Worm (Caenorhabditis elegans) whole organism, L3 larva: ENCODE results near the gene dod-19.
A peak's percentile ranks its signal among the peaks of the same experiment; 100 is the strongest.

Experiments
- ama-1 ChIP-seq: fragments of 150-350 bp; optimal IDR thresholded peaks from 2 replicates; lab custom pipeline; 2018
- egl-27 ChIP-seq: sonication (generic microtip); optimal IDR thresholded peaks from 4 replicates; lab custom pipeline; 2017; ENCODE audit warnings: missing biosample characterization, missing genetic modification reagents, missing genetic modification characterization
- elt-1 ChIP-seq: fragments of 150-350 bp; optimal IDR thresholded peaks from 2 replicates; lab custom pipeline; 2014; ENCODE audit warnings: missing biosample characterization, missing genetic modification characterization
- elt-3 ChIP-seq, 3 experiments: fragments of 150-350 bp in 1 of 3; sonication (generic microtip) in 2 of 3; optimal IDR thresholded peaks; 2 replicates in 2 of 3; 4 replicates in 1 of 3; lab custom pipeline; 2014 to 2017; ENCODE audit warnings: missing biosample characterization in 3 of 3, missing genetic modification characterization in 3 of 3
- eor-1 ChIP-seq, 2 experiments: fragments of 150-350 bp; optimal IDR thresholded peaks; 2 replicates each; lab custom pipeline; 2014 to 2018; ENCODE audit warnings: missing biosample characterization in 2 of 2, missing genetic modification characterization in 2 of 2
- hmg-11 ChIP-seq: sonication (generic microtip); optimal IDR thresholded peaks from 2 replicates; lab custom pipeline; 2016; ENCODE audit warnings: missing genetic modification characterization, missing compliant biosample characterization
- nhr-11 ChIP-seq: fragments of 150-350 bp; optimal IDR thresholded peaks from 2 replicates; lab custom pipeline; 2014; ENCODE audit warnings: missing biosample characterization, missing genetic modification characterization
- nhr-25 ChIP-seq: sonication (generic microtip); optimal IDR thresholded peaks from 2 replicates; lab custom pipeline; 2017; ENCODE audit warnings: missing biosample characterization, missing genetic modification characterization
- nhr-28 ChIP-seq: fragments of 150-350 bp; optimal IDR thresholded peaks from 2 replicates; lab custom pipeline; 2014; ENCODE audit warnings: missing biosample characterization, missing genetic modification characterization
- pha-4 ChIP-seq: fragments of 150-350 bp; optimal IDR thresholded peaks from 2 replicates; lab custom pipeline; 2014; ENCODE audit warnings: missing biosample characterization, missing genetic modification reagents, missing genetic modification characterization
- tbx-2 ChIP-seq: sonication (generic microtip); optimal IDR thresholded peaks from 2 replicates; lab custom pipeline; 2016; ENCODE audit warnings: mild to moderate bottlenecking, missing genetic modification characterization, missing compliant biosample characterization
- unc-62 ChIP-seq: fragments of 150-350 bp; sonication (generic microtip); optimal IDR thresholded peaks from 4 replicates; lab custom pipeline; 2014; ENCODE audit warnings: missing biosample characterization, missing genetic modification reagents, missing genetic modification characterization
- ztf-11 ChIP-seq: fragments of 150-350 bp; optimal IDR thresholded peaks from 2 replicates; lab custom pipeline; 2014; ENCODE audit warnings: missing biosample characterization, missing genetic modification characterization

ce11 chrV:450757-451501 is 36.4 kb upstream of the dod-19 start, which contains the start of gene nhr-123:
- TF ChIP-seq nhr-28 (no peak), eor-1 (tag; optimal IDR thresholded peaks at IDR 0.05; lab: Kevin White, UChicago) (no peak), elt-1 (tag; lab: Kevin White, UChicago) (no peak), unc-62 (no peak), egl-27 (tag; lab: Kevin White, UChicago) (no peak), nhr-25 (tag; lab: Kevin White, UChicago) (no peak), elt-3 (tag; optimal IDR thresholded peaks at IDR 0.05; lab: Kevin White, UChicago) (no peak), hmg-11 (tag; lab: Kevin White, UChicago) (no peak), ama-1 (lab: Kevin White, UChicago) (no peak), nhr-11 (tag; lab: Kevin White, UChicago) (no peak), ztf-11 (tag; lab: Kevin White, UChicago) (no peak), pha-4 (tag; lab: Kevin White, UChicago) (peak; percentile 27), tbx-2 (tag; lab: Kevin White, UChicago) (no peak)
